Fruit fly (Drosophila melanogaster) whole organism, pupa: ENCODE measurements around the gene Galphaf.

Source experiments
- CG15710 ChIP-seq: fragments of 200-800 bp; sonication (Bioruptor generic); optimal IDR thresholded peaks from 2 replicates; lab custom pipeline; 2018; ENCODE audit warnings: missing biosample characterization, mild to moderate bottlenecking, missing genetic modification characterization, moderate library complexity
- CG17806 ChIP-seq: fragments of 200-800 bp; sonication (Bioruptor generic); optimal IDR thresholded peaks from 2 replicates; lab custom pipeline; 2018; ENCODE audit warnings: missing biosample characterization, mild to moderate bottlenecking, missing genetic modification characterization, moderate library complexity
- CG8159 ChIP-seq: fragments of 200-800 bp; sonication (Bioruptor generic); optimal IDR thresholded peaks from 3 replicates; lab custom pipeline; 2018; ENCODE audit warnings: missing biosample characterization, mild to moderate bottlenecking, missing genetic modification characterization, moderate library complexity
- CG8301 ChIP-seq: fragments of 200-800 bp; sonication (Bioruptor generic); optimal IDR thresholded peaks from 2 replicates; lab custom pipeline; 2018; ENCODE audit warnings: missing biosample characterization, mild to moderate bottlenecking, missing genetic modification characterization
- CG9948 ChIP-seq: fragments of 200-800 bp; sonication (Bioruptor generic); optimal IDR thresholded peaks from 2 replicates; lab custom pipeline; 2018; ENCODE audit warnings: missing biosample characterization, mild to moderate bottlenecking, missing genetic modification characterization, moderate library complexity
- D1 ChIP-seq: fragments of 200-800 bp; sonication (Bioruptor generic); optimal IDR thresholded peaks from 2 replicates; lab custom pipeline; 2018; ENCODE audit warnings: missing biosample characterization, mild to moderate bottlenecking, missing genetic modification characterization, moderate library complexity
- EcR ChIP-seq: fragments of 200-800 bp; sonication (Bioruptor generic); optimal IDR thresholded peaks from 3 replicates; lab custom pipeline; 2019; ENCODE audit warnings: missing biosample characterization, missing genetic modification characterization, mild to moderate bottlenecking, moderate library complexity, missing genetic modification reagents
- Ets98B ChIP-seq: fragments of 200-800 bp; sonication (Bioruptor generic); IDR thresholded peaks from 2 replicates; pipeline ENCODE4 v1.3.6; 2022; ENCODE audit warnings: missing biosample characterization, missing genetic modification characterization
- Pif1A ChIP-seq: fragments of 200-800 bp; sonication (Bioruptor generic); optimal IDR thresholded peaks from 3 replicates; lab custom pipeline; 2016; ENCODE audit warnings: missing biosample characterization, missing genetic modification characterization
- fd96Ca ChIP-seq: fragments of 200-800 bp; sonication (Bioruptor generic); IDR thresholded peaks from 3 replicates; pipeline ENCODE4 v1.3.6; 2022; ENCODE audit warnings: missing biosample characterization, missing genetic modification characterization
- gl ChIP-seq: fragments of 200-800 bp; sonication (Bioruptor generic); optimal IDR thresholded peaks from 2 replicates; lab custom pipeline; 2018; ENCODE audit warnings: missing biosample characterization, mild to moderate bottlenecking, missing genetic modification characterization

- TF ChIP-seq CG17806 (tag; lab: Kevin White, UChicago) = no peak
- TF ChIP-seq D1 (tag; lab: Kevin White, UChicago) = no peak
- no peak for TF ChIP-seq CG9948 (tag; lab: Kevin White, UChicago)
- TF ChIP-seq Ets98B (GFP tag; lab: Robert Waterston, UW) = no peak
- peak; percentile 29 for TF ChIP-seq EcR
- TF ChIP-seq CG8159 (tag; lab: Kevin White, UChicago) = no peak
- TF ChIP-seq fd96Ca (GFP tag; lab: Robert Waterston, UW) = no peak; the same call in 2 of the 3 replicates
- TF ChIP-seq Pif1A (GFP tag; lab: Kevin White, UChicago) = no peak
- peak; percentile 57 for TF ChIP-seq CG8301 (tag; lab: Kevin White, UChicago)
- TF ChIP-seq CG15710 (tag; lab: Kevin White, UChicago) = no peak
- no peak for TF ChIP-seq gl (tag; lab: Kevin White, UChicago)
These were observed 15.3 kb upstream of the Galphaf start for dm6 chr3L:16683007-16683406.
